Worm (Caenorhabditis elegans) whole organism, L4 larva: Measurements from ENCODE around the gene acl-13.

Experiments
- ceh-44 ChIP-seq: fragments of 200-800 bp; sonication (Bioruptor generic); IDR thresholded peaks from 2 replicates; pipeline ENCODE4 v1.3.6; 2022; ENCODE audit warnings: missing genetic modification reagents, missing genetic modification characterization, missing compliant biosample characterization
- dmd-6 ChIP-seq: fragments of 200-800 bp; sonication (Bioruptor generic); IDR thresholded peaks from 2 replicates; pipeline ENCODE4 v1.3.6; 2022; ENCODE audit warnings: missing genetic modification reagents, missing genetic modification characterization, missing compliant biosample characterization
- dmd-8 ChIP-seq: fragments of 200-800 bp; sonication (Bioruptor generic); IDR thresholded peaks from 2 replicates; pipeline ENCODE4 v1.3.6; 2022; ENCODE audit warnings: missing genetic modification characterization, missing compliant biosample characterization
- fkh-10 ChIP-seq: fragments of 150-350 bp; optimal IDR thresholded peaks from 2 replicates; lab custom pipeline; 2014; ENCODE audit warnings: missing biosample characterization, missing genetic modification reagents, missing genetic modification characterization
- mxl-3 ChIP-seq: fragments of 200-800 bp; sonication (Bioruptor generic); optimal IDR thresholded peaks from 2 replicates; lab custom pipeline; 2018; ENCODE audit warnings: mild to moderate bottlenecking, missing genetic modification characterization, missing compliant biosample characterization
- nhr-11 ChIP-seq: fragments of 150-350 bp; optimal IDR thresholded peaks from 2 replicates; lab custom pipeline; 2014; ENCODE audit warnings: missing biosample characterization, missing genetic modification characterization
- nhr-28 ChIP-seq: fragments of 150-350 bp; optimal IDR thresholded peaks from 2 replicates; lab custom pipeline; 2014; ENCODE audit warnings: missing biosample characterization, missing genetic modification characterization
- nhr-48 ChIP-seq: sonication (generic microtip); optimal IDR thresholded peaks from 2 replicates; lab custom pipeline; 2016; ENCODE audit warnings: mild to moderate bottlenecking, missing genetic modification characterization, missing compliant biosample characterization
- pqm-1 ChIP-seq: sonication (generic microtip); optimal IDR thresholded peaks from 2 replicates; lab custom pipeline; 2017; ENCODE audit warnings: missing biosample characterization, missing genetic modification characterization
- sdz-12 ChIP-seq: fragments of 200-800 bp; sonication (Bioruptor generic); optimal IDR thresholded peaks from 2 replicates; lab custom pipeline; 2018; ENCODE audit warnings: mild to moderate bottlenecking, missing genetic modification characterization, missing compliant biosample characterization
- snpc-1.2 ChIP-seq: fragments of 200-800 bp; sonication (Bioruptor generic); IDR thresholded peaks from 2 replicates; pipeline ENCODE4 v1.3.6; 2022; ENCODE audit warnings: missing genetic modification reagents, missing genetic modification characterization, missing compliant biosample characterization

The acl-13 gene

ce11 chrIV:12456613-12457012 lies 46.3 kb downstream of the acl-13 start, which contains the start of gene C25G4.7:
Gene C25G4.7 (plus strand): TSS chrIV:12456913.
- TF ChIP-seq fkh-10 (no peak), sdz-12 (no peak), nhr-28 (no peak), nhr-48 (tag; lab: Kevin White, UChicago) (no peak), pqm-1 (tag; lab: Kevin White, UChicago) (no peak), dmd-8 (GFP tag; lab: Robert Waterston, UW) (no peak), mxl-3 (GFP tag; lab: Kevin White, UChicago) (no peak), ceh-44 (GFP tag; lab: Robert Waterston, UW) (no peak), dmd-6 (GFP tag; lab: Robert Waterston, UW) (no peak), snpc-1.2 (GFP tag; lab: Robert Waterston, UW) (no peak), nhr-11 (tag; lab: Kevin White, UChicago) (no peak)
- TF ChIP-seq, all 104 proteins: peak for 0
